Worm (Caenorhabditis elegans) whole organism, L3 larva: ENCODE data around the gene unc-18.
A peak's percentile ranks its signal among the peaks of the same experiment; 100 is the strongest.

Experiments used
- ZK546.5 ChIP-seq: sonication (generic microtip); optimal IDR thresholded peaks from 2 replicates; lab custom pipeline; 2017; ENCODE audit warnings: missing biosample characterization, missing genetic modification characterization
- ceh-16 ChIP-seq: sonication (generic microtip); optimal IDR thresholded peaks from 2 replicates; lab custom pipeline; 2017; ENCODE audit warnings: missing biosample characterization, missing genetic modification characterization
- ceh-28 ChIP-seq: fragments of 150-350 bp; optimal IDR thresholded peaks from 2 replicates; lab custom pipeline; 2014; ENCODE audit warnings: missing biosample characterization, missing genetic modification reagents, missing genetic modification characterization
- ceh-9 ChIP-seq: sonication (generic microtip); optimal IDR thresholded peaks from 2 replicates; lab custom pipeline; 2018; ENCODE audit warnings: missing biosample characterization, missing genetic modification characterization
- daf-12 ChIP-seq: fragments of 150-350 bp; optimal IDR thresholded peaks from 2 replicates; lab custom pipeline; 2014; ENCODE audit warnings: missing biosample characterization, missing genetic modification reagents, missing genetic modification characterization
- egl-27 ChIP-seq: sonication (generic microtip); optimal IDR thresholded peaks from 4 replicates; lab custom pipeline; 2017; ENCODE audit warnings: missing biosample characterization, missing genetic modification reagents, missing genetic modification characterization
- elt-1 ChIP-seq: fragments of 150-350 bp; optimal IDR thresholded peaks from 2 replicates; lab custom pipeline; 2014; ENCODE audit warnings: missing biosample characterization, missing genetic modification characterization
- eor-1 ChIP-seq, 2 experiments: fragments of 150-350 bp; optimal IDR thresholded peaks; 2 replicates each; lab custom pipeline; 2014 to 2018; ENCODE audit warnings: missing biosample characterization in 2 of 2, missing genetic modification characterization in 2 of 2
- fkh-10 ChIP-seq: sonication (generic microtip); optimal IDR thresholded peaks from 2 replicates; lab custom pipeline; 2017; ENCODE audit warnings: missing biosample characterization, missing genetic modification reagents, missing genetic modification characterization
- fkh-2 ChIP-seq: fragments of 150-350 bp; optimal IDR thresholded peaks from 2 replicates; lab custom pipeline; 2014; ENCODE audit warnings: missing biosample characterization, missing genetic modification reagents, missing genetic modification characterization
- hmg-11 ChIP-seq: sonication (generic microtip); optimal IDR thresholded peaks from 2 replicates; lab custom pipeline; 2016; ENCODE audit warnings: missing genetic modification characterization, missing compliant biosample characterization
- jun-1 ChIP-seq: fragments of 150-350 bp; optimal IDR thresholded peaks from 2 replicates; lab custom pipeline; 2014; ENCODE audit warnings: missing biosample characterization, missing genetic modification reagents, missing genetic modification characterization
- lin-15B ChIP-seq: fragments of 150-350 bp; optimal IDR thresholded peaks from 2 replicates; lab custom pipeline; 2014; ENCODE audit warnings: missing biosample characterization, missing genetic modification characterization
- lin-39 ChIP-seq: fragments of 150-350 bp; optimal IDR thresholded peaks from 2 replicates; lab custom pipeline; 2018; ENCODE audit warnings: missing biosample characterization, missing genetic modification reagents, missing genetic modification characterization
- lsy-12 ChIP-seq: sonication (generic microtip); optimal IDR thresholded peaks from 2 replicates; lab custom pipeline; 2016; ENCODE audit warnings: mild to moderate bottlenecking, missing genetic modification characterization, missing compliant biosample characterization
- mdl-1 ChIP-seq: fragments of 150-350 bp; optimal IDR thresholded peaks from 2 replicates; lab custom pipeline; 2014; ENCODE audit warnings: missing biosample characterization, missing genetic modification characterization
- mml-1 ChIP-seq: fragments of 150-350 bp; sonication (generic microtip); optimal IDR thresholded peaks from 3 replicates; lab custom pipeline; 2014; ENCODE audit warnings: missing biosample characterization, missing genetic modification characterization
- nfya-1 ChIP-seq: sonication (generic microtip); optimal IDR thresholded peaks from 2 replicates; lab custom pipeline; 2017; ENCODE audit warnings: missing genetic modification characterization, mild to moderate bottlenecking, missing compliant biosample characterization, antibody characterized with exemption, moderate library complexity; ENCODE audit not compliant: insufficient read depth
- nhr-11 ChIP-seq: fragments of 150-350 bp; optimal IDR thresholded peaks from 2 replicates; lab custom pipeline; 2014; ENCODE audit warnings: missing biosample characterization, missing genetic modification characterization
- nhr-12 ChIP-seq: fragments of 150-350 bp; optimal IDR thresholded peaks from 2 replicates; lab custom pipeline; 2014; ENCODE audit warnings: missing biosample characterization, missing genetic modification characterization
- nhr-23 ChIP-seq: fragments of 150-350 bp; optimal IDR thresholded peaks from 2 replicates; lab custom pipeline; 2014; ENCODE audit warnings: missing biosample characterization, missing genetic modification reagents, missing genetic modification characterization
- nhr-237 ChIP-seq: fragments of 150-350 bp; optimal IDR thresholded peaks from 2 replicates; lab custom pipeline; 2014; ENCODE audit warnings: missing biosample characterization, missing genetic modification characterization
- nhr-25 ChIP-seq: sonication (generic microtip); optimal IDR thresholded peaks from 2 replicates; lab custom pipeline; 2017; ENCODE audit warnings: missing biosample characterization, missing genetic modification characterization
- nhr-28 ChIP-seq: fragments of 150-350 bp; optimal IDR thresholded peaks from 2 replicates; lab custom pipeline; 2014; ENCODE audit warnings: missing biosample characterization, missing genetic modification characterization
- nhr-67 ChIP-seq: fragments of 150-350 bp; optimal IDR thresholded peaks from 2 replicates; lab custom pipeline; 2014; ENCODE audit warnings: missing biosample characterization, missing genetic modification characterization
- nhr-76 ChIP-seq: fragments of 150-350 bp; sonication (generic microtip); optimal IDR thresholded peaks from 5 replicates; lab custom pipeline; 2014; ENCODE audit warnings: missing biosample characterization, missing genetic modification characterization
- nhr-77 ChIP-seq: fragments of 150-350 bp; optimal IDR thresholded peaks from 2 replicates; lab custom pipeline; 2014; ENCODE audit warnings: missing biosample characterization, missing genetic modification characterization
- sea-2 ChIP-seq: fragments of 150-350 bp; sonication (generic microtip); optimal IDR thresholded peaks from 4 replicates; lab custom pipeline; 2014; ENCODE audit warnings: missing biosample characterization, missing genetic modification reagents, missing genetic modification characterization
- skn-1 ChIP-seq: fragments of 150-350 bp; optimal IDR thresholded peaks from 2 replicates; lab custom pipeline; 2014; ENCODE audit warnings: missing biosample characterization, missing genetic modification characterization
- snpc-4 ChIP-seq: fragments of 150-350 bp; optimal IDR thresholded peaks from 2 replicates; lab custom pipeline; 2014; ENCODE audit warnings: missing biosample characterization, missing genetic modification characterization
- tbx-2 ChIP-seq: sonication (generic microtip); optimal IDR thresholded peaks from 2 replicates; lab custom pipeline; 2016; ENCODE audit warnings: mild to moderate bottlenecking, missing genetic modification characterization, missing compliant biosample characterization
- unc-39 ChIP-seq: sonication (generic microtip); optimal IDR thresholded peaks from 4 replicates; lab custom pipeline; 2017; ENCODE audit warnings: missing biosample characterization, missing genetic modification characterization
- unc-62 ChIP-seq: fragments of 150-350 bp; sonication (generic microtip); optimal IDR thresholded peaks from 4 replicates; lab custom pipeline; 2014; ENCODE audit warnings: missing biosample characterization, missing genetic modification reagents, missing genetic modification characterization
- zag-1 ChIP-seq: fragments of 150-350 bp; optimal IDR thresholded peaks from 2 replicates; lab custom pipeline; 2014; ENCODE audit warnings: missing biosample characterization, missing genetic modification characterization
- ztf-11 ChIP-seq: fragments of 150-350 bp; optimal IDR thresholded peaks from 2 replicates; lab custom pipeline; 2014; ENCODE audit warnings: missing biosample characterization, missing genetic modification characterization
- ztf-4 ChIP-seq: fragments of 150-350 bp; optimal IDR thresholded peaks from 2 replicates; lab custom pipeline; 2014; ENCODE audit warnings: missing biosample characterization, missing genetic modification characterization

unc-18 gene

DNA sequence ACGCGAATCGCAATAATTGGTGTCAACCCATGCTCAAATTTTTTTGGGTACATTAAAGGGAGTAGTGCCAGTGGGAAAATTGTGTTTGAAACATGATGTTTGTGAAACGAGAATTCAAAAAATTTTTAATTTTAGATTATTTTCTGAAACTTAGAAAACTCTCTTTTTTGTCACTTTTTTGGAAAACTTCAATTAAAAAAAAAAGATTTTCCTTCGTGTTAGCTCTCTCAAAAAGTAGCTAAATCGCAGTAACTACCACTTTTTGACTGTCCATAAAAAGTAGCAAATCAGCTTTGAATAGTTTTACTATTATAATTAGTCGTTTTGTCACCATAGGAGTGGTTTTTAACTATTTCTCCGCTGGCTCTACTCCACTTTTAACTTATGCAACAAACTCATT is 42.3 kb upstream of the unc-18 start:
- TF ChIP-seq nhr-28 (tag; lab: Kevin White, UChicago) (no peak), zag-1 (tag; lab: Kevin White, UChicago) (no peak), mdl-1 (tag; lab: Kevin White, UChicago) (no peak), fkh-10 (GFP tag; lab: Kevin White, UChicago) (no peak), ztf-4 (tag; lab: Kevin White, UChicago) (no peak), nhr-12 (tag; lab: Kevin White, UChicago) (no peak), ceh-28 (tag; lab: Kevin White, UChicago) (no peak), lsy-12 (tag; lab: Kevin White, UChicago) (no peak), ztf-11 (tag; lab: Kevin White, UChicago) (no peak), nhr-237 (tag; lab: Kevin White, UChicago) (no peak), nhr-23 (no peak), lin-15B (no peak), nhr-67 (tag; lab: Kevin White, UChicago) (no peak), tbx-2 (tag; lab: Kevin White, UChicago) (no peak), nhr-11 (no peak), skn-1 (no peak)

- TF ChIP-seq sea-2 (GFP tag; lab: Kevin White, UChicago) = no peak
- no peak for TF ChIP-seq nhr-77 (tag; lab: Kevin White, UChicago)
- no peak for TF ChIP-seq mdl-1 (tag; lab: Kevin White, UChicago)
- no peak for TF ChIP-seq nhr-76 (tag; lab: Kevin White, UChicago)
- TF ChIP-seq ceh-16 = no peak
- no peak for TF ChIP-seq elt-1
- no peak for TF ChIP-seq nhr-67 (tag; lab: Kevin White, UChicago)
- TF ChIP-seq fkh-2 (tag; lab: Kevin White, UChicago) = no peak
- no peak for TF ChIP-seq ztf-11 (tag; lab: Kevin White, UChicago)
- no peak for TF ChIP-seq unc-62 (GFP tag; lab: Kevin White, UChicago)
- no peak for TF ChIP-seq egl-27 (tag; lab: Kevin White, UChicago)
- TF ChIP-seq jun-1 (tag; lab: Kevin White, UChicago) = no peak
- no peak for TF ChIP-seq ztf-4 (tag; lab: Kevin White, UChicago)
- TF ChIP-seq nhr-23 = no peak
- no peak for TF ChIP-seq nhr-12 (tag; lab: Kevin White, UChicago)
- no peak for TF ChIP-seq zag-1 (tag; lab: Kevin White, UChicago)
Measured at ce11 chrX:7640811-7641210, 41.9 kb upstream of the unc-18 start.

ce11 chrX:7645313-7645712 is 37.4 kb upstream of the unc-18 start, which contains the start of gene F26A10.2:
Gene F26A10.2 (minus strand): TSS chrX:7645413.
- TF ChIP-seq tbx-2 (tag; lab: Kevin White, UChicago) (no peak), lin-39 (tag; lab: Kevin White, UChicago) (peak; percentile 40)

ce11 chrX:7651219-7651958 is 31.3 kb upstream of the unc-18 start:
- TF ChIP-seq hmg-11 (tag; lab: Kevin White, UChicago) = peak; percentile 46
- TF ChIP-seq nhr-28 (tag; lab: Kevin White, UChicago) = no peak
- no peak for TF ChIP-seq fkh-10 (GFP tag; lab: Kevin White, UChicago)
- no peak for TF ChIP-seq lin-15B
- TF ChIP-seq unc-39 (tag; lab: Kevin White, UChicago) = no peak
- no peak for TF ChIP-seq tbx-2 (tag; lab: Kevin White, UChicago)
- no peak for TF ChIP-seq nhr-23
- TF ChIP-seq egl-27 (tag; lab: Kevin White, UChicago) = no peak
- TF ChIP-seq nfya-1 (tag; lab: Kevin White, UChicago) = peak; percentile 43
- peak; percentile 14 for TF ChIP-seq lin-39 (tag; lab: Kevin White, UChicago)
- no peak for TF ChIP-seq ceh-9
- TF ChIP-seq ceh-28 (tag; lab: Kevin White, UChicago) = no peak
- no peak for TF ChIP-seq mdl-1 (tag; lab: Kevin White, UChicago)
- TF ChIP-seq ceh-16 = no peak
- no peak for TF ChIP-seq lsy-12 (tag; lab: Kevin White, UChicago)
- no peak for TF ChIP-seq daf-12 (tag; lab: Kevin White, UChicago)
- no peak for TF ChIP-seq eor-1 (tag; optimal IDR thresholded peaks at IDR 0.05; lab: Kevin White, UChicago)
- TF ChIP-seq nhr-25 (tag; lab: Kevin White, UChicago) = no peak
- no peak for TF ChIP-seq ZK546.5 (tag; lab: Kevin White, UChicago)
- TF ChIP-seq sea-2 (GFP tag; lab: Kevin White, UChicago) = no peak
- TF ChIP-seq unc-62 (GFP tag; lab: Kevin White, UChicago) = no peak
- TF ChIP-seq snpc-4 (tag; lab: Kevin White, UChicago) = no peak
- no peak for TF ChIP-seq mml-1 (tag; lab: Kevin White, UChicago)
